Worm (Caenorhabditis elegans): ENCODE measurements around the gene D2007.1.
A peak's percentile ranks its signal among the peaks of the same experiment; 100 is the strongest.

D2007.1 gene

DNA sequence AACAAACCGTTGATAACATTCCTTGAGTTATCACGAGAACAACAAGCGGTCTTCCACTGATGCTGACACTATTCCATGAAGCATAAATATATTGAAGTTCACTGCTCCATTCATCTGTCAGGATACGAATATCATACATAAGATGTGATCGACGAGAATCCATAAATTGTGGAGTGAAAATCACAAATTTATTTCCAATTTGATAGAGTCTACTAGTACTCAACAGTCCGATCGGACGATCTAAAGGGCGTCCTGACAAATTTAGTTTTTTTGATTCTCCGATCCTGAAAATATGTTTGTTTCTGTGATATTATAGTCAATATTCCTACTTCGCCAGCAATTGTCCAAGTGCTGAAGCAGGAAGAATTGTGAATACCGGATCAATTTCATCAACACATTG, 13.0 kb upstream of the D2007.1 start:
- TF ChIP-seq cog-1 (tag; optimal IDR thresholded peaks at IDR 0.05) (no peak), ref-1 (GFP tag; conservative IDR thresholded peaks at IDR 0.05) (no peak), klf-2 (GFP tag; conservative IDR thresholded peaks at IDR 0.05) (no peak), ztf-23 (GFP tag; IDR thresholded peaks at IDR 0.05) (no peak), ztf-29 (GFP tag; IDR thresholded peaks at IDR 0.05) (no peak), tab-1 (GFP tag; IDR thresholded peaks at IDR 0.05) (no peak), T22C8.4 (GFP tag; IDR thresholded peaks at IDR 0.05) (no peak), flt-1 (GFP tag; IDR thresholded peaks at IDR 0.05) (no peak), med-1 (GFP tag; optimal IDR thresholded peaks at IDR 0.05; ENCODE audit: insufficient read depth) (no peak)

DNA sequence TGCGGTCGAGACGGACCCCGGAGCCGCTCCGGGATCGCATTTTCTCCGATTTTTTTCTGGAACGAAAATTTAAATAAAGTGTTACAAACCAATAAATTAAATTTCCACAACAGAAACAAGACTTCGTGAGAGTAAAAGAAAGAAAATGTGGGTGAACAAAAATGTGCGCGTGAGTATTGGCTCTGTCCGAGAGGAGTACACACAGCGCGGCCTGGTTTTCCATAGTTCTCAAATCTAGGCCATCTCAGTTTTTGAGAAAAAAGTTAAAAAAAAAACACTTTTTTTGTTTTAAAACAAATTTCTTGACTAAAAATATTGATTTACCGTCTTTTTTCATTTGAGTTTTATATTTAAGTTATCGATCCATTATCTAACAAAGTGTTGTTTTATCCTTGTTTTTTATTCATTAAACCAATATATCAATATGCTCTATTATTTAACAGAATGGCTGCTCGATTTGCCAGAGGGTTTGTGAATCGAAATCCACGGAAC, 10.6 kb upstream of the D2007.1 start, which contains the start of the genes C14B9.8 and mrpl-18:
TSS of gene C14B9.8 (minus strand) at position 56 of the 492 bp plus-strand sequence.
TSS of gene mrpl-18 (plus strand) at position 442 of the 492 bp plus-strand sequence.
- TF ChIP-seq med-1 (GFP tag; optimal IDR thresholded peaks at IDR 0.05; ENCODE audit: insufficient read depth) (no peak), ref-1 (GFP tag; conservative IDR thresholded peaks at IDR 0.05) (no peak), cog-1 (tag; optimal IDR thresholded peaks at IDR 0.05) (no peak), flt-1 (GFP tag; IDR thresholded peaks at IDR 0.05) (peak; percentile 81), T22C8.4 (GFP tag; IDR thresholded peaks at IDR 0.05) (no peak), ztf-23 (GFP tag; IDR thresholded peaks at IDR 0.05) (peak; percentile 72; the same call in 1 of the 2 replicates), tab-1 (GFP tag; IDR thresholded peaks at IDR 0.05) (no peak), ztf-29 (GFP tag; IDR thresholded peaks at IDR 0.05) (no peak)

DNA sequence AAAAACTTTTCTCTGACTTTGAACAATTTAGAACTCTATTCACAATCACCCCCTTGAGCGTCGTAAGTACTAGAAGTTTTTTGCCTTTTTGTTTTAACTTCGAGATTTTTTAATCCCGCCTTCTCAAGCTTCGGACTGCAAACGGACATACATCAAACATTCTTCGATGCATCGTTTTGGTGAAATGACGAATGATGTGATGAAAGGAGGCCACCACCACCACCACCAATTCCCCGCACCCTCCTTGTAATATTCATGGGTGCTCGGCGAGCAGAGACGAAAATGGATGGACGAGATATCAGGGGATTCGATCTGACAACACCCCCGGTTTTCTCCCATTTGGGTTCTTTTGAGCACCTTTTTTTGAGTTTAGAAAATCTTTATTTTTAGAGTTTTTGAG, 9.3 kb upstream of the D2007.1 start:
- TF ChIP-seq T22C8.4 (GFP tag; IDR thresholded peaks at IDR 0.05) (no peak), tab-1 (GFP tag; IDR thresholded peaks at IDR 0.05) (no peak), ref-1 (GFP tag; conservative IDR thresholded peaks at IDR 0.05) (no peak), ztf-29 (GFP tag; IDR thresholded peaks at IDR 0.05) (no peak), klf-2 (GFP tag; conservative IDR thresholded peaks at IDR 0.05) (no peak), med-1 (GFP tag; optimal IDR thresholded peaks at IDR 0.05; ENCODE audit: insufficient read depth) (no peak), flt-1 (GFP tag; IDR thresholded peaks at IDR 0.05) (no peak), ztf-23 (GFP tag; IDR thresholded peaks at IDR 0.05) (no peak), cog-1 (tag; optimal IDR thresholded peaks at IDR 0.05) (no peak)

DNA sequence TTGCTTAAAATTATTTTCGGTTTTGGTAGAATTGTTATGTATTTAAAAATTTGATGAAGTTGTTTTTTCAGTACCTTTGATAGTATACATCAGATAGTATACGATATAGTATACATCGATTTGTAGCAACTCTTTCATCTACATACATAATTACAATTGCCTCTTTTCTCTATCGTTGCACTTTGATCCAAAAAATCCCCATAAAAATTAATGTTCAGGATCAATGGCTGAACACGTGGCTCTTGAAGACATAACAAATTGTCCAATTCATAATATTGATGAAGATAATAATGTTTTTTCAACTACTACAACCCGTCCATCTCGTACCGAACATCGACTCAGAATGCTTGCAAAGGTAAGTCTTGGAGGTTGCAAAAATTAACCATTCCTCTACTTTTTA, 6.5 kb upstream of the D2007.1 start, which contains the start of gene D2007.2:
TSS of gene D2007.2 (plus strand) at position 213 of the 400 bp plus-strand sequence.
- TF ChIP-seq med-1 (GFP tag; optimal IDR thresholded peaks at IDR 0.05; ENCODE audit: insufficient read depth) (no peak), flt-1 (GFP tag; IDR thresholded peaks at IDR 0.05) (no peak), ref-1 (GFP tag; conservative IDR thresholded peaks at IDR 0.05) (no peak), ztf-23 (GFP tag; IDR thresholded peaks at IDR 0.05) (no peak), klf-2 (GFP tag; conservative IDR thresholded peaks at IDR 0.05) (no peak), T22C8.4 (GFP tag; IDR thresholded peaks at IDR 0.05) (no peak), ztf-29 (GFP tag; IDR thresholded peaks at IDR 0.05) (no peak), cog-1 (tag; optimal IDR thresholded peaks at IDR 0.05) (no peak), tab-1 (GFP tag; IDR thresholded peaks at IDR 0.05) (no peak)

DNA sequence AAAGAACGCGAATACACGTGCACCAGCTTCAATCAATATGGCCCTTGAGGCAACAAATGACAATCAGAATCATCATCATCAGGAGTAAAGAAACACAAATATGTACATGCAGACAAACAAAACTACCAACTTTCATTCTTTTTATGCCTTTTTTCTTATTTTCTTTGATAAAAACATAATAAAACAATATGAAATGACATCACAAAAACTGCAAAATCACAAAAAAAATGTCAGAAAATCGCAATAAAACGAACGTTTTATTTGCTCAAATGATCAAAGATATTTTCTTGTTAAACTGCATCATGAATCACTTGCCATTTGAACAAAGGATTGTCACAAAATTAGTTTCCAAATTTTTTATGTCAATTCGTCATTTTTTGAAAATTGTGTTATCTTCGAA, 843 bp upstream of the D2007.1 start:
- TF ChIP-seq ztf-29 (GFP tag; IDR thresholded peaks at IDR 0.05) (no peak), ztf-23 (GFP tag; IDR thresholded peaks at IDR 0.05) (no peak), tab-1 (GFP tag; IDR thresholded peaks at IDR 0.05) (no peak), flt-1 (GFP tag; IDR thresholded peaks at IDR 0.05) (no peak), T22C8.4 (GFP tag; IDR thresholded peaks at IDR 0.05) (no peak), klf-2 (GFP tag; conservative IDR thresholded peaks at IDR 0.05) (no peak), ref-1 (GFP tag; conservative IDR thresholded peaks at IDR 0.05) (no peak), med-1 (GFP tag; optimal IDR thresholded peaks at IDR 0.05; ENCODE audit: insufficient read depth) (no peak), cog-1 (tag; optimal IDR thresholded peaks at IDR 0.05) (no peak)

DNA sequence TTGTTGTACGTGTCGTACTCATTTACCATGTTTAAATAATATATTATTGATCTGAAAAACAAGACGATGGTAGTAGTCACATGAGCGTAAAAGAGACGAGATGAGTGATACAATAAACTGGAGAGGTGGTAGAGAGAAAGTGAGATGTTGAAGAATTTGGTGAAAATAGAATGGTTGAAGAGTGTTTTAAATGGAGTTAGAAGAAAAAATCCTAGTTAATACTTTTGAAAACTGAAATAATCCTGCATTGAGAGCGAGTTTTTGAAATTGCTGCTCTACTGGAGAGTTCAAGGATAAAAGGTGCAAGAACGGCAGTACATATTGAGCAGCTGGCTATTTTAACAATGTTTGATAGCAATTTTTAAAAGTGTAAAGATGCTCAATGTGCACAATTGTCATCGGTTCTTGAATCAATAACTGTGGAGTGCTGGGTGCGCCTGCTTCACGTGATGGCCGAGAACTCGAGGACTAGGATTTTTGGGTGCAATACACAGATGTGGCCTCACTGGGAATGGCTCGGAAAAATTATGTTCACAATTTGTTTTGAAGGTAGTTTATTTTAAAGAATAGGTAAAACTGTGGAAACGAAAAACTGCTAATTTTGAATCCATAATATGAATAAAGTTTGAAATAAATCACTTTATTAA, 3.0 kb downstream of the D2007.1 start, which contains the start of gene atg-13:
TSS of gene atg-13 (minus strand) at position 51 of the 647 bp plus-strand sequence.
- TF ChIP-seq ztf-23 (GFP tag; IDR thresholded peaks at IDR 0.05) (no peak), med-1 (GFP tag; optimal IDR thresholded peaks at IDR 0.05; ENCODE audit: insufficient read depth) (no peak)

DNA sequence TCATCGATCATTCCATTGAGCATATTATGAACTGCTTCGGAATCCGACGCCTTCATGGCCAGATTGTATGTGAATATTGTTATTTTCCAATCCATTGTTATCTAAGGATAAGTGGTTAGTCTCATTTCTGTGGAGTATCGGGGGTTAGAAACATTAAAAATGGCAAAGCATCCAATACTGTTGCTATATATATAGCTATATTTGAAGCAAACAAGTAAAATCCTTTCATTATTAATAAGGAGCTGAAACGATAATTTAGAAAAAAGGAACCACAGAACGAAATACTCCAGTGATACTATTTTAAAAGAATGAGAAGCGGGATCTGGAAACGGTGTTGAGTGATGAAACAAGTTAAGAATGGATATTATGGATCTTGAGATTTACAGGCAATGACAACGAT, 6.0 kb downstream of the D2007.1 start, which contains the start of gene inpp-5K:
TSS of gene inpp-5K (minus strand) at position 101 of the 400 bp plus-strand sequence.
- TF ChIP-seq med-1 (GFP tag; optimal IDR thresholded peaks at IDR 0.05; ENCODE audit: insufficient read depth) (no peak), ztf-29 (GFP tag; IDR thresholded peaks at IDR 0.05) (no peak), T22C8.4 (GFP tag; IDR thresholded peaks at IDR 0.05) (no peak), ref-1 (GFP tag; conservative IDR thresholded peaks at IDR 0.05) (no peak), tab-1 (GFP tag; IDR thresholded peaks at IDR 0.05) (no peak), klf-2 (GFP tag; conservative IDR thresholded peaks at IDR 0.05) (no peak), flt-1 (GFP tag; IDR thresholded peaks at IDR 0.05) (no peak)

DNA sequence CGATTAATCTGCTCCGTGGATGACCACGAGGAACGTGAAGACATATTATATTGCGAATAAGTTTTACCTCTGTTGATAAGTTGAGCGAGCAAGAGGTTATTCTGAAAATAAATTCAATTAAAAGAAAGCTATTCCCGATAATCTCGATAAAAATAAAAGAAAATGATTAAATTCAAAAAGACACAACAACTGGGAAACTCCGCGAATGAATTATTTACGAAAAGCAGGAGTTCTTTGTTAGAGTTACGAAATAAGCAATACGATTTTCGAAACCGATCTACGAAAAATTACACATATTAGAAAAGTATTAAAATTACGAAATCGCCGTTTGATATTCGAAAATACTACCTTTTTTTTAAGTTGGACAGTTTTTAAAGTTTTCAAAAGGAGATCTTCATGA, 8.0 kb downstream of the D2007.1 start, which contains the start of gene bath-42:
TSS of gene bath-42 (minus strand) at position 101 of the 400 bp plus-strand sequence.
- no peak for TF ChIP-seq T22C8.4 (GFP tag; IDR thresholded peaks at IDR 0.05)
- no peak for TF ChIP-seq med-1 (GFP tag; optimal IDR thresholded peaks at IDR 0.05; ENCODE audit: insufficient read depth)
- no peak for TF ChIP-seq ztf-23 (GFP tag; IDR thresholded peaks at IDR 0.05)
- TF ChIP-seq ref-1 (GFP tag; conservative IDR thresholded peaks at IDR 0.05): no peak
- TF ChIP-seq klf-2 (GFP tag; conservative IDR thresholded peaks at IDR 0.05): no peak
- TF ChIP-seq ztf-29 (GFP tag; IDR thresholded peaks at IDR 0.05): no peak
- no peak for TF ChIP-seq tab-1 (GFP tag; IDR thresholded peaks at IDR 0.05)
- TF ChIP-seq flt-1 (GFP tag; IDR thresholded peaks at IDR 0.05): no peak
- no peak for TF ChIP-seq cog-1 (tag; optimal IDR thresholded peaks at IDR 0.05)

DNA sequence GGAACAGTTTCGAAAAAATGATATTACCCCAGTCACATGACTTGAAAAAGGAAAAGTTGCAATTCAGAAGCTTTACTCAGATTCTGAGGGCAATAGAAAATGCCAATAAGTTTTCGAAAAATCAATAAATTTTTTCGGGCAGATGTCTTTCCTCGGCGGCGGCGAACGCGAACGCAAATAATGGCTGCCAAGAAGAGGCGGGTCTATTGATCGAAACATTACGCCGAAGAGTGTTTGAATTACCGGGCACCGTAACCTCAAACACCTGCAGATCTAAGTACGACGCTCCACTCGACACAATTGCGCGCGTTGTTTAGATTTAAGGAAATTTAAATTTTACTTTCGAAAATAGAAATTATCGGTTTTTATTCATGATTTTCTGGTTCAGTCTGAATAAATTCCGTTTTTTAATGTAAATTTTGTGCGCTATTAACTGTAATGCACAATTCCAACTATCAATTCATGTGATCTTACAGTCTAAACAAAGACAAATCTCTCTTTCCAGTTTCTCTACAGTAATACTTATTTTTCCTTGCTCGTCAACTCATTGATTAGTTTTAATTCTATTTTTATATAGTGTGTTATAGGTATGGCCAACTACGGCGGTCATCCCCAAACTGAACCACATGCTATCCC, 8.6 kb downstream of the D2007.1 start, which contains the start of gene prp-8:
TSS of gene prp-8 (plus strand) at position 586 of the 636 bp plus-strand sequence.
- TF ChIP-seq T22C8.4 (GFP tag; IDR thresholded peaks at IDR 0.05) (peak; percentile 92), cog-1 (tag; optimal IDR thresholded peaks at IDR 0.05) (peak; percentile 42), klf-2 (GFP tag; conservative IDR thresholded peaks at IDR 0.05) (no peak), flt-1 (GFP tag; IDR thresholded peaks at IDR 0.05) (peak; percentile 74)

Measured in whole organism, midembryonic.